Worm (Caenorhabditis elegans): ENCODE data around the gene fbxb-21.

DNA sequence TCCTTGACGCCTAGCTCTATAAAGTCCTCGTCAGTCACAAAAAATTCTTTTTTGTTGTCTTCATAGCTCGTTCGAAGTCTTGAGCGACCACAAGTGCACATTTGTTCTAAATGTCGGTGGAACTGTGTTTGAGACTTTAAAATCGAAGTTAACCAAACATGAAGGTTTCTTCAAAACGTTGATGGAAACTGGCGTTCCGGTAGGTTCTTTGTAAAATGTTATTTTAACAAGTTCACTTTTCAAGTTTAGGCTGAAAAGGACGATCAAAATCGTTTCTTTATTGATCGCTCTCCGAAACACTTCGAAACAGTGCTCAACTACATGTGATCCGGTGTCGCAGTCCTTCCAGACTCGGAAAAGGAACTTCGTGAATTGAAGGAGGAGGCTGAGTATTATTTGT is 24.1 kb downstream of the fbxb-21 start, which contains the start of gene fbxa-160:
- no peak for TF ChIP-seq unc-62 (GFP tag; optimal IDR thresholded peaks at IDR 0.05 in 1 of 2)
- no peak for TF ChIP-seq unc-62 (tag; optimal IDR thresholded peaks at IDR 0.05)
- TF ChIP-seq ama-1 (optimal IDR thresholded peaks at IDR 0.05), result no peak

Measured in whole organism, L4 larva.